Worm (Caenorhabditis elegans) whole organism, late embryonic: ENCODE data around the gene srg-42.

Experiments
- ahr-1 ChIP-seq: sonication (generic microtip); optimal IDR thresholded peaks from 2 replicates; lab custom pipeline; 2016; ENCODE audit warnings: missing genetic modification characterization, missing compliant biosample characterization
- elt-2 ChIP-seq: sonication (generic microtip); optimal IDR thresholded peaks from 2 replicates; lab custom pipeline; 2016; ENCODE audit warnings: missing genetic modification reagents, missing genetic modification characterization, missing compliant biosample characterization
- hlh-13 ChIP-seq: fragments of 200-800 bp; sonication (Bioruptor generic); optimal IDR thresholded peaks from 2 replicates; lab custom pipeline; 2018; ENCODE audit warnings: mild to moderate bottlenecking, missing genetic modification characterization, missing compliant biosample characterization

DNA sequence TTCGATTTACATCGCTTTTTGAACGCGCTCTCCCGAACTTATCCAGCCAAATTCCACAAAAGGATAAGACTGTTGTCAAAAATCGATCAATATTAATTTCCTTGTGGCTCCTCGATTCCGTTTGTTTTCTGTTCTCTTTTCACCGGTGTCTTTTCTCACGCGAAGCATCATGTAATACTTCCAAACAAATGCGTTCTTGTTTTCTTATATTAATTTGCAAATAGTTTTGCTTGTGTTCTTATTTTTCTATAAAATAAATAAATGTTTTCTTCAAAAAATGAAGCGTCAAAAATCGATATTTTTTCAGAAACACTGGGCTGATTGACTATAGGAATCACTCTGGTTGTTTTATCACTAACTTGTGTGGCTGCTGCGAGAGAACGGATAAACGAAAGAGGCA is 44.2 kb downstream of the srg-42 start, which contains the start of gene math-33:
- TF ChIP-seq hlh-13 (GFP tag; lab: Kevin White, UChicago) (no peak), elt-2 (no peak), ahr-1 (tag; lab: Kevin White, UChicago) (no peak)
